Fruit fly (Drosophila melanogaster): ENCODE measurements around the gene Cdep.

DNA sequence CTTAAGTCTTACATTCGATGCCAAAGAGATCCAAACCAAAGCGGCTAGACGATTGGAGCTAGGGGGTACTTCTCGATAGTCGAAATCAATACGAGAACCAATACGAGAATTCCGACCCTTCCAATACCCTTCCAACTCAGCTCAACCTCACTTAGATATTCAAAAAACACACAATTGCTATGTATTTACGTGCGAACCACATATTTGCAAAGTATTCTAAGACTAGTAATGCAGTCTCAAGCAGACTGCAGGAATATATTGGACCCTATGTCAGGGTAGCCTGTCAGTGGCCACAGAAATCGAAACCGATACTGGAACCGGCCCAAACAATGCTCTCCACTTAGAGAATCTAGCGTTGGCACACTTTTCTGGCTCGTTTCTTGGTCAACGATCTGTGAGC, 47.5 kb downstream of the Cdep start:
- TF ChIP-seq CG16863 (GFP tag; optimal IDR thresholded peaks at IDR 0.05): no peak
- TF ChIP-seq Rfx (GFP tag; IDR thresholded peaks at IDR 0.05): no peak
- no peak for TF ChIP-seq CG6765 (GFP tag; optimal IDR thresholded peaks at IDR 0.05)
- no peak for TF ChIP-seq gcm2 (GFP tag; optimal IDR thresholded peaks at IDR 0.05)
- TF ChIP-seq br (optimal IDR thresholded peaks at IDR 0.05): no peak
- no peak for TF ChIP-seq stwl (tag; optimal IDR thresholded peaks at IDR 0.05)
- no peak for TF ChIP-seq gro (GFP tag; optimal IDR thresholded peaks at IDR 0.05)
- TF ChIP-seq CG43689 (GFP tag; IDR thresholded peaks at IDR 0.05): no peak
- TF ChIP-seq esg (GFP tag; conservative IDR thresholded peaks at IDR 0.05): no peak
- TF ChIP-seq CG10543 (GFP tag; optimal IDR thresholded peaks at IDR 0.05): no peak
- no peak for TF ChIP-seq cg (GFP tag; optimal IDR thresholded peaks at IDR 0.05)
